Worm (Caenorhabditis elegans) whole organism, midembryonic: ENCODE data around the gene F58D12.3.

Experiments
- T22C8.4 ChIP-seq: fragments of 200-800 bp; sonication (Bioruptor generic); IDR thresholded peaks from 2 replicates; pipeline ENCODE4 v1.3.6; 2022; ENCODE audit warnings: missing genetic modification characterization, missing compliant biosample characterization
- cog-1 ChIP-seq: sonication (generic microtip); optimal IDR thresholded peaks from 2 replicates; lab custom pipeline; 2016; ENCODE audit warnings: missing genetic modification characterization, missing compliant biosample characterization
- flt-1 ChIP-seq: fragments of 200-800 bp; sonication (Bioruptor generic); IDR thresholded peaks from 2 replicates; pipeline ENCODE4 v1.3.6; 2022; ENCODE audit warnings: missing genetic modification characterization, missing compliant biosample characterization
- klf-2 ChIP-seq: fragments of 200-800 bp; sonication (Bioruptor generic); conservative IDR thresholded peaks from 2 replicates; pipeline ENCODE4 v1.3.6; 2022; ENCODE audit warnings: missing genetic modification reagents, missing genetic modification characterization, missing compliant biosample characterization
- med-1 ChIP-seq: sonication (generic microtip); optimal IDR thresholded peaks from 2 replicates; lab custom pipeline; 2017; ENCODE audit warnings: missing genetic modification characterization, mild to moderate bottlenecking, missing compliant biosample characterization, antibody characterized with exemption, missing genetic modification reagents; ENCODE audit not compliant: insufficient read depth
- ref-1 ChIP-seq: fragments of 200-800 bp; sonication (Bioruptor generic); conservative IDR thresholded peaks from 2 replicates; pipeline ENCODE4 v1.3.6; 2022; ENCODE audit warnings: missing genetic modification reagents, missing genetic modification characterization, missing compliant biosample characterization
- tab-1 ChIP-seq: fragments of 200-800 bp; sonication (Bioruptor generic); IDR thresholded peaks from 2 replicates; pipeline ENCODE4 v1.3.6; 2022; ENCODE audit warnings: missing genetic modification characterization, missing compliant biosample characterization
- ztf-23 ChIP-seq: fragments of 200-800 bp; sonication (Bioruptor generic); IDR thresholded peaks from 2 replicates; pipeline ENCODE4 v1.3.6; 2022; ENCODE audit warnings: missing genetic modification reagents, missing genetic modification characterization, missing compliant biosample characterization
- ztf-29 ChIP-seq: fragments of 200-800 bp; sonication (Bioruptor generic); IDR thresholded peaks from 2 replicates; pipeline ENCODE4 v1.3.6; 2022; ENCODE audit warnings: missing genetic modification reagents, missing genetic modification characterization, missing compliant biosample characterization

- TF ChIP-seq flt-1 (no peak), tab-1 (GFP tag; lab: Robert Waterston, UW) (no peak), med-1 (GFP tag; lab: Kevin White, UChicago) (no peak), ztf-23 (GFP tag; lab: Robert Waterston, UW) (no peak), ref-1 (GFP tag; lab: Robert Waterston, UW) (no peak), T22C8.4 (GFP tag; lab: Robert Waterston, UW) (no peak), ztf-29 (GFP tag; lab: Robert Waterston, UW) (no peak), cog-1 (tag; lab: Kevin White, UChicago) (no peak), klf-2 (GFP tag; lab: Robert Waterston, UW) (no peak)
These were observed 39.0 kb upstream of the F58D12.3 start, which contains the start of the genes mtl-2 and T08G5.1 for ce11 chrV:14018640-14019039.
